Worm (Caenorhabditis elegans) whole organism, mixed stage, embryonic: ENCODE results near the gene col-44.

Source experiments
- M03D4.4 ChIP-seq: sonication (generic microtip); optimal IDR thresholded peaks from 2 replicates; lab custom pipeline; 2017; ENCODE audit warnings: mild to moderate bottlenecking, missing genetic modification characterization, missing compliant biosample characterization
- bed-3 ChIP-seq: fragments of 200-800 bp; sonication (Bioruptor generic); optimal IDR thresholded peaks from 3 replicates; lab custom pipeline; 2018; ENCODE audit warnings: mild to moderate bottlenecking, missing genetic modification characterization, moderate library complexity, missing compliant biosample characterization
- blmp-1 ChIP-seq: fragments of 150-350 bp; optimal IDR thresholded peaks from 2 replicates; lab custom pipeline; 2014; ENCODE audit warnings: missing biosample characterization, missing genetic modification characterization
- ceh-39 ChIP-seq: fragments of 150-350 bp; optimal IDR thresholded peaks from 2 replicates; lab custom pipeline; 2014; ENCODE audit warnings: missing biosample characterization, missing genetic modification characterization
- ceh-43 ChIP-seq: fragments of 200-800 bp; sonication (Bioruptor generic); optimal IDR thresholded peaks from 2 replicates; lab custom pipeline; 2018; ENCODE audit warnings: mild to moderate bottlenecking, missing genetic modification characterization, moderate library complexity, missing compliant biosample characterization
- ceh-83 ChIP-seq: fragments of 200-800 bp; sonication (Bioruptor generic); optimal IDR thresholded peaks from 2 replicates; lab custom pipeline; 2018; ENCODE audit warnings: mild to moderate bottlenecking, missing genetic modification characterization, missing compliant biosample characterization
- ces-1 ChIP-seq: fragments of 150-350 bp; optimal IDR thresholded peaks from 2 replicates; lab custom pipeline; 2014; ENCODE audit warnings: missing biosample characterization, missing genetic modification reagents, missing genetic modification characterization
- cnd-1 ChIP-seq: fragments of 200-800 bp; sonication (Bioruptor generic); optimal IDR thresholded peaks from 2 replicates; lab custom pipeline; 2018; ENCODE audit warnings: mild to moderate bottlenecking, missing genetic modification characterization, missing compliant biosample characterization
- drap-1 ChIP-seq: fragments of 200-800 bp; sonication (Bioruptor generic); optimal IDR thresholded peaks from 3 replicates; lab custom pipeline; 2018; ENCODE audit warnings: mild to moderate bottlenecking, missing genetic modification characterization, missing compliant biosample characterization
- flh-1 ChIP-seq: fragments of 200-800 bp; sonication (Bioruptor generic); optimal IDR thresholded peaks from 2 replicates; lab custom pipeline; 2018; ENCODE audit warnings: mild to moderate bottlenecking, missing genetic modification characterization, moderate library complexity, missing compliant biosample characterization
- hlh-1 ChIP-seq: fragments of 150-350 bp; optimal IDR thresholded peaks from 2 replicates; lab custom pipeline; 2014; ENCODE audit warnings: missing biosample characterization, missing genetic modification reagents, missing genetic modification characterization
- lin-13 ChIP-seq: fragments of 150-350 bp; optimal IDR thresholded peaks from 2 replicates; lab custom pipeline; 2014; ENCODE audit warnings: missing biosample characterization, missing genetic modification characterization
- lin-32 ChIP-seq: fragments of 200-800 bp; sonication (Bioruptor generic); optimal IDR thresholded peaks from 2 replicates; lab custom pipeline; 2018; ENCODE audit warnings: mild to moderate bottlenecking, missing genetic modification characterization, missing compliant biosample characterization
- mab-5 ChIP-seq: fragments of 150-350 bp; optimal IDR thresholded peaks from 2 replicates; lab custom pipeline; 2014; ENCODE audit warnings: missing biosample characterization, missing genetic modification characterization
- mep-1 ChIP-seq: fragments of 150-350 bp; optimal IDR thresholded peaks from 2 replicates; lab custom pipeline; 2017; ENCODE audit warnings: missing biosample characterization, missing genetic modification reagents, missing genetic modification characterization, inconsistent platforms
- mls-2 ChIP-seq: sonication (generic microtip); optimal IDR thresholded peaks from 2 replicates; lab custom pipeline; 2016; ENCODE audit warnings: mild to moderate bottlenecking, missing genetic modification characterization, moderate library complexity, missing compliant biosample characterization
- nhr-12 ChIP-seq: fragments of 150-350 bp; optimal IDR thresholded peaks from 2 replicates; lab custom pipeline; 2014; ENCODE audit warnings: missing biosample characterization, missing genetic modification characterization
- nhr-2 ChIP-seq: fragments of 150-350 bp; optimal IDR thresholded peaks from 2 replicates; lab custom pipeline; 2014; ENCODE audit warnings: missing biosample characterization, missing genetic modification characterization
- nhr-28 ChIP-seq: fragments of 150-350 bp; optimal IDR thresholded peaks from 2 replicates; lab custom pipeline; 2014; ENCODE audit warnings: missing biosample characterization, missing genetic modification characterization
- nhr-76 ChIP-seq: sonication (generic microtip); optimal IDR thresholded peaks from 2 replicates; lab custom pipeline; 2017; ENCODE audit warnings: missing biosample characterization, missing genetic modification characterization
- pha-4 ChIP-seq: fragments of 150-350 bp; optimal IDR thresholded peaks from 2 replicates; lab custom pipeline; 2018; ENCODE audit warnings: missing biosample characterization, missing genetic modification reagents, missing genetic modification characterization
- sem-2 ChIP-seq: fragments of 200-800 bp; sonication (Bioruptor generic); optimal IDR thresholded peaks from 2 replicates; lab custom pipeline; 2018; ENCODE audit warnings: mild to moderate bottlenecking, missing genetic modification characterization, missing compliant biosample characterization
- snpc-4 ChIP-seq: fragments of 150-350 bp; optimal IDR thresholded peaks from 2 replicates; lab custom pipeline; 2014; ENCODE audit warnings: missing biosample characterization, missing genetic modification characterization
- sptf-1 ChIP-seq: sonication (generic microtip); optimal IDR thresholded peaks from 2 replicates; lab custom pipeline; 2017; ENCODE audit warnings: mild to moderate bottlenecking, missing genetic modification characterization, moderate library complexity, missing compliant biosample characterization
- tbx-8 ChIP-seq: fragments of 200-800 bp; sonication (Bioruptor generic); optimal IDR thresholded peaks from 2 replicates; lab custom pipeline; 2018; ENCODE audit warnings: mild to moderate bottlenecking, missing genetic modification characterization, moderate library complexity, missing compliant biosample characterization
- unc-120 ChIP-seq: sonication (generic microtip); optimal IDR thresholded peaks from 2 replicates; lab custom pipeline; 2017; ENCODE audit warnings: missing genetic modification characterization, missing compliant biosample characterization; ENCODE audit not compliant: poor library complexity, severe bottlenecking
- unc-39 ChIP-seq: fragments of 150-350 bp; optimal IDR thresholded peaks from 2 replicates; lab custom pipeline; 2014; ENCODE audit warnings: missing biosample characterization, missing genetic modification characterization
- unc-62 ChIP-seq: fragments of 150-350 bp; optimal IDR thresholded peaks from 2 replicates; lab custom pipeline; 2014; ENCODE audit warnings: missing biosample characterization, missing genetic modification reagents, missing genetic modification characterization
- zip-8 ChIP-seq: fragments of 150-350 bp; optimal IDR thresholded peaks from 2 replicates; lab custom pipeline; 2014; ENCODE audit warnings: missing biosample characterization, missing genetic modification characterization
- ztf-11 ChIP-seq: fragments of 150-350 bp; optimal IDR thresholded peaks from 2 replicates; lab custom pipeline; 2014; ENCODE audit warnings: missing biosample characterization, missing genetic modification characterization

The col-44 gene

DNA sequence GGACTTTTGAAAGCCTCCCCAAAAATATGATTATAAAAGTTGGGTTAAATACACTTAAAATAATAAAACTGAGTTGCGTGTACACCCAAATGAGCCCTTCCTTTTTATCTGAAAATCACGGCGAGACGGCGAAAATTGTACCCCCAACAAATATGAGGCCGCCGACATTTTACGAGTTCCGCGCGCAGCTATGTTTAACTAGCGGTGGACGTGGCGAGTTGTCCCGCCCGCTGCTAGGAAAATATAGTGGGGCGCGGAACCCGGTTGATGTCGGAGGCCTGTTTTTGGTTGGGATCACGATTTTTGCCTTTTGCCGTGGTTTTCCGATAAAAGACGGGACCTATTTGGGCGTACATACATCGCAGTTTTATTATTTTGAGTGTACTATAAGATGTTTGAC lies 41.8 kb downstream of the col-44 start:
- no peak for TF ChIP-seq mls-2 (tag; lab: Kevin White, UChicago)
- no peak for TF ChIP-seq tbx-8 (GFP tag; lab: Kevin White, UChicago)
- no peak for TF ChIP-seq drap-1 (GFP tag; lab: Kevin White, UChicago)
- TF ChIP-seq unc-62: no peak
- TF ChIP-seq blmp-1 (tag; lab: Kevin White, UChicago): no peak
- TF ChIP-seq bed-3: no peak
- TF ChIP-seq nhr-2 (tag; lab: Kevin White, UChicago): no peak
- no peak for TF ChIP-seq hlh-1 (tag; lab: Kevin White, UChicago)
- no peak for TF ChIP-seq lin-13
- no peak for TF ChIP-seq mep-1 (tag; lab: Kevin White, UChicago)
- TF ChIP-seq lin-32 (GFP tag; lab: Kevin White, UChicago): no peak
- TF ChIP-seq pha-4: no peak
- TF ChIP-seq nhr-76 (tag; lab: Kevin White, UChicago): no peak
- no peak for TF ChIP-seq flh-1 (GFP tag; lab: Kevin White, UChicago)
- no peak for TF ChIP-seq ceh-43
- no peak for TF ChIP-seq nhr-12 (tag; lab: Kevin White, UChicago)

DNA sequence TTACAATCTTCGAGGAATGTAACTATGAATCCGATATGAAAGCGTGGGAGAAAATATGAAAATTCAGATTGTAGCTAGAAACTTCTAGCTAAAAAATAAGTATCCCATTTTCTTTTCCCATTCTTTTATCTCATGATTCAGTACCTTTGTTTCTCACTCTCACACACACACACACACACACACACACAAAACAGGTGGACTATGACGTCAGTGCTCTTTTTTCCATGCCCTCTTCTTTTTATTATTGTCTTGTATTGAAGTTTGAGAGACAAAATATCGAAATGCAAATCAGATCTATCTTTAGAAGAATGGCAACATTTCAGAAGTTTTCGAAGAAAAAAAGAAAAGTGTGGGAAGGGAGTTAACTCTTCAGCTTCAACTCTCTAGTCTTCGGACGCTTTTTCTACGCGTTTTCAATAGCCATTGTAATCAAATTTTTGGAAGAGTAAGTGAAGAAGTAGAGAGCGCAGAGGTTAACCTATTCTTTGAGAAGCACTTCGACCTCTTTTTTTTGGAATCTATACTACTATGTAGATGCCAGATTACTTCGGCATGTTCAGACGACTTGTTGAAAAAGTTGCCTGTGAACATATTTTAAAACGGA lies 42.7 kb downstream of the col-44 start:
- no peak for TF ChIP-seq unc-39
- TF ChIP-seq flh-1 (GFP tag; lab: Kevin White, UChicago): no peak
- TF ChIP-seq ces-1: peak; percentile 72
- TF ChIP-seq unc-62: no peak
- no peak for TF ChIP-seq drap-1 (GFP tag; lab: Kevin White, UChicago)
- TF ChIP-seq zip-8 (tag; lab: Kevin White, UChicago): peak; percentile 28
- TF ChIP-seq ceh-83 (GFP tag; lab: Kevin White, UChicago): no peak
- no peak for TF ChIP-seq nhr-28
- no peak for TF ChIP-seq mls-2 (tag; lab: Kevin White, UChicago)
- TF ChIP-seq, all 35 proteins: peak for 2

DNA sequence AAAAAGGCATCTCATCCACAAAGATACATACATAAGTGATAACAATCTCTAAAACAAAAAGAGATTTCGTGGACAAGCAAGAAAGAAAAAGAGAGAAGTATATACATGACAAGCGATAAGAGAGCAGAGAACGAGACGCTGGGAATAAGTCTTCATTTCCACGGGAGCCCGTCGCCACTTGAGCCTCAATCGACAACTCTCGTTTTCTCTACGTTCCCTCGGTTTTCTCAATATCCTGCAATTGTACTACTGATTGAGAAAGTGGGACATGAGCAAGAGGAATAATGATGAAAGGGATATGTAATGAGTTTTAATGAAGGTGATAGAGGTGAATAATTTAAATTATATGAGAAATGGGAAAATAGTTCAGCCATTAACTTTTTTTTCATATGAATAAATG lies 46.3 kb downstream of the col-44 start:
- TF ChIP-seq blmp-1 (tag; lab: Kevin White, UChicago) (no peak), ztf-11 (tag; lab: Kevin White, UChicago) (no peak), nhr-76 (tag; lab: Kevin White, UChicago) (no peak), ceh-39 (tag; lab: Kevin White, UChicago) (no peak), nhr-28 (no peak), pha-4 (no peak), unc-39 (no peak), nhr-12 (tag; lab: Kevin White, UChicago) (no peak), mls-2 (tag; lab: Kevin White, UChicago) (no peak), unc-120 (tag; lab: Kevin White, UChicago) (peak; percentile 43), mab-5 (tag; lab: Kevin White, UChicago) (no peak), lin-13 (no peak), sem-2 (GFP tag; lab: Kevin White, UChicago) (no peak), tbx-8 (GFP tag; lab: Kevin White, UChicago) (no peak), ces-1 (no peak), snpc-4 (no peak), bed-3 (no peak), M03D4.4 (no peak), ceh-83 (GFP tag; lab: Kevin White, UChicago) (no peak), cnd-1 (tag; lab: Kevin White, UChicago) (no peak), ceh-43 (no peak), unc-62 (peak; percentile 45), hlh-1 (tag; lab: Kevin White, UChicago) (peak; percentile 7)

DNA sequence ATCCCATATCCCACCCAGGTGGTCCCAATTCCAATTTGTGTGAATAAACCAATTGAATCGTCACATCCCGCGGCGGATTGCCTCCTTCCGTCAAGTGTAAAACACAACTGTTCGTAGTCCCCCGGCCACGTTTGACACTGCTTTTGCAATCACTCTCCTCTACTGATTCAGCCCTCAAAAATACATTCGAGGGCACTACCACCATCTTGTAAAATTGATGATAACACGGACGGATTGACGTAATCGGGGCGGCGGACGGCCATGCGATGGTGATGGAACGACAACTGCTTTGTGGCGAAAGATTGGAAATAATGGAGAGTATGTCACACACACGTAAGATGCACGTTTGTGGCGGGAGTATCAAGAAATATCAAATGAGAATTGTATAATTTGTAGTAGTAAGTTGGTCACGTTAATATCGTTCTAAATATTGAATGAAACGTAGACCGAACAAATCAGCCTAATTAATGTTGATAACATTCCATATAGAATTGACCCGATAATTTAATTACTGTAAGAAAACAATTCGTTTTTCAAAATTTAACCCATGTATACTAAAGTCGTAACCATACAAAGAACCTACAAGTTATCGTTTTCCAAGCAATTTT lies 47.2 kb downstream of the col-44 start:
- peak; percentile 84 for TF ChIP-seq unc-120 (tag; lab: Kevin White, UChicago)
- TF ChIP-seq unc-62: peak; percentile 28
- TF ChIP-seq mep-1 (tag; lab: Kevin White, UChicago): no peak
- peak; percentile 45 for TF ChIP-seq hlh-1 (tag; lab: Kevin White, UChicago)

DNA sequence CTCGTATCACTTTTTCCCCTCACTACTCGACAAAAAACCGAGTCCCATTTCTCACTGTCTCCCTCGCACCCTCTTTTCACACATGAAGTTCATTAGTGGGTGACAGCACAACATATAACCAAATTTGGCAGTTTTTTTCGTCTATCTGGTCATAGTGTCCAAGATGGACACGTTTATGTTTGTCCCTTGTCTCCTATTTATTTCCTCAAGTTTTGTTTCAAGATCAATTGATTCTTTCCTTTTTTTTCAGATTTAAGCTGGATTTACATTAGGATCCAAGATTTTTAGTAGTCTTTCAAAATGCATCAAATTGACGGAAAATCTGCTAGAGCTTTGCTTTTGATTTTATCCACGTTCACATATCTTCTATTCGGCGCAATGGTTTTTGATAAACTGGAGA lies 48.3 kb downstream of the col-44 start, which contains the start of gene twk-20:
Gene twk-20 (plus strand): TSS at position 301 of the 400 bp plus-strand sequence.
- no peak for TF ChIP-seq sptf-1 (tag; lab: Kevin White, UChicago)
- peak; percentile 20 for TF ChIP-seq ces-1
